Fruit fly (Drosophila melanogaster) whole organism, pupa: Measurements from ENCODE around the gene erm.

Experiments used
- CG15710 ChIP-seq: fragments of 200-800 bp; sonication (Bioruptor generic); optimal IDR thresholded peaks from 2 replicates; lab custom pipeline; 2018; ENCODE audit warnings: missing biosample characterization, mild to moderate bottlenecking, missing genetic modification characterization, moderate library complexity
- CG32121 ChIP-seq: fragments of 200-800 bp; sonication (Bioruptor generic); IDR thresholded peaks from 2 replicates; pipeline ENCODE4 v1.3.6; 2022; ENCODE audit warnings: missing biosample characterization, missing genetic modification characterization
- D1 ChIP-seq: fragments of 200-800 bp; sonication (Bioruptor generic); optimal IDR thresholded peaks from 2 replicates; lab custom pipeline; 2018; ENCODE audit warnings: missing biosample characterization, mild to moderate bottlenecking, missing genetic modification characterization, moderate library complexity
- gl ChIP-seq: fragments of 200-800 bp; sonication (Bioruptor generic); optimal IDR thresholded peaks from 2 replicates; lab custom pipeline; 2018; ENCODE audit warnings: missing biosample characterization, mild to moderate bottlenecking, missing genetic modification characterization

- TF ChIP-seq gl (tag; lab: Kevin White, UChicago) (no peak), CG32121 (GFP tag; lab: Robert Waterston, UW) (no peak), D1 (no peak), CG15710 (tag; lab: Kevin White, UChicago) (no peak)
These were observed 68.9 kb downstream of the erm start for dm6 chr2L:1901269-1901668.
